Fruit fly (Drosophila melanogaster) whole organism, embryonic: ENCODE data around the gene RpL24-like.

Source experiments
- Abd-B ChIP-seq: fragments of 200-800 bp; sonication (Bioruptor generic); optimal IDR thresholded peaks from 2 replicates; lab custom pipeline; 2018; ENCODE audit warnings: missing biosample characterization, mild to moderate bottlenecking, missing genetic modification characterization, moderate library complexity
- Atf6 ChIP-seq: fragments of 200-800 bp; sonication (Bioruptor generic); IDR thresholded peaks from 2 replicates; pipeline ENCODE4 v1.3.6; 2022; ENCODE audit warnings: missing biosample characterization, missing genetic modification characterization
- Awh ChIP-seq: fragments of 200-800 bp; sonication (Bioruptor generic); IDR thresholded peaks from 2 replicates; pipeline ENCODE4, ENCODE4 v1.3.6; 2022; ENCODE audit warnings: missing biosample characterization, missing genetic modification characterization
- B-H1 ChIP-seq: fragments of 200-800 bp; sonication (Bioruptor generic); IDR thresholded peaks from 3 replicates; pipeline ENCODE4 v1.3.6; 2022; ENCODE audit warnings: missing biosample characterization, missing genetic modification characterization
- B-H2 ChIP-seq: fragments of 200-800 bp; sonication (Bioruptor generic); optimal IDR thresholded peaks from 2 replicates; lab custom pipeline; 2018; ENCODE audit warnings: missing biosample characterization, mild to moderate bottlenecking, missing genetic modification characterization
- CG1024 ChIP-seq: fragments of 200-800 bp; sonication (Bioruptor generic); IDR thresholded peaks from 2 replicates; pipeline ENCODE4 v1.3.6; 2022; ENCODE audit warnings: missing biosample characterization, missing genetic modification characterization
- CG10565 ChIP-seq: fragments of 200-800 bp; sonication (Bioruptor generic); optimal IDR thresholded peaks from 3 replicates; lab custom pipeline; 2016; ENCODE audit warnings: missing biosample characterization, mild to moderate bottlenecking, missing genetic modification characterization
- CG10959 ChIP-seq: fragments of 200-800 bp; sonication (Bioruptor generic); IDR thresholded peaks from 2 replicates; pipeline ENCODE4 v1.3.6; 2022; ENCODE audit warnings: missing biosample characterization, missing genetic modification characterization
- CG11398 ChIP-seq: fragments of 200-800 bp; sonication (Bioruptor generic); optimal IDR thresholded peaks from 2 replicates; lab custom pipeline; 2016; ENCODE audit warnings: missing biosample characterization, missing genetic modification characterization
- CG12299 ChIP-seq: fragments of 200-800 bp; sonication (Bioruptor generic); optimal IDR thresholded peaks from 2 replicates; lab custom pipeline; 2018; ENCODE audit warnings: missing biosample characterization, mild to moderate bottlenecking, missing genetic modification characterization
- CG12744 ChIP-seq: fragments of 200-800 bp; sonication (Bioruptor generic); optimal IDR thresholded peaks from 2 replicates; lab custom pipeline; 2016; ENCODE audit warnings: missing biosample characterization, missing genetic modification characterization
- CG15011 ChIP-seq: fragments of 200-800 bp; sonication (Bioruptor generic); optimal IDR thresholded peaks from 3 replicates; lab custom pipeline; 2018; ENCODE audit warnings: missing biosample characterization, mild to moderate bottlenecking, missing genetic modification characterization
- CG15479 ChIP-seq: fragments of 200-800 bp; sonication (Bioruptor generic); optimal IDR thresholded peaks from 3 replicates; lab custom pipeline; 2019; ENCODE audit warnings: missing biosample characterization, mild to moderate bottlenecking, missing genetic modification characterization, moderate library complexity
- CG17385 ChIP-seq: fragments of 200-800 bp; sonication (Bioruptor generic); optimal IDR thresholded peaks from 3 replicates; lab custom pipeline; 2018; ENCODE audit warnings: missing biosample characterization, mild to moderate bottlenecking, missing genetic modification characterization
- CG17829 ChIP-seq: fragments of 200-800 bp; optimal IDR thresholded peaks from 2 replicates; lab custom pipeline; 2019; ENCODE audit warnings: missing biosample characterization, mild to moderate bottlenecking, missing genetic modification characterization, moderate library complexity
- CG18011 ChIP-seq: fragments of 200-800 bp; sonication (Bioruptor generic); optimal IDR thresholded peaks from 2 replicates; lab custom pipeline; 2017; ENCODE audit warnings: missing biosample characterization, missing genetic modification characterization, mild to moderate bottlenecking, moderate library complexity, missing genotype
- CG18619 ChIP-seq: fragments of 200-800 bp; sonication (Bioruptor generic); optimal IDR thresholded peaks from 3 replicates; lab custom pipeline; 2017; ENCODE audit warnings: missing biosample characterization, mild to moderate bottlenecking, missing genetic modification characterization
- CG2120 ChIP-seq: fragments of 200-800 bp; sonication (Bioruptor generic); optimal IDR thresholded peaks from 3 replicates; lab custom pipeline; 2016; ENCODE audit warnings: missing biosample characterization, missing genetic modification characterization
- CG3065 ChIP-seq: fragments of 200-800 bp; sonication (Bioruptor generic); optimal IDR thresholded peaks from 2 replicates; lab custom pipeline; 2016; ENCODE audit warnings: missing biosample characterization, missing genetic modification characterization
- CG32532 ChIP-seq: fragments of 200-800 bp; sonication (Bioruptor generic); IDR thresholded peaks from 2 replicates; pipeline ENCODE4 v1.3.6; 2022; ENCODE audit warnings: missing biosample characterization, missing genetic modification characterization
- CG3995 ChIP-seq: fragments of 200-800 bp; sonication (Bioruptor generic); optimal IDR thresholded peaks from 3 replicates; lab custom pipeline; 2016; ENCODE audit warnings: missing biosample characterization, missing genetic modification characterization
- CG4404 ChIP-seq: fragments of 200-800 bp; sonication (Bioruptor generic); IDR thresholded peaks from 2 replicates; pipeline ENCODE4 v1.3.6; 2022; ENCODE audit warnings: missing biosample characterization, missing genetic modification characterization
- CG5245 ChIP-seq: fragments of 200-800 bp; sonication (Bioruptor generic); optimal IDR thresholded peaks from 3 replicates; lab custom pipeline; 2016; ENCODE audit warnings: missing biosample characterization, missing genetic modification characterization
- CG9215 ChIP-seq: fragments of 200-800 bp; sonication (Bioruptor generic); IDR thresholded peaks from 2 replicates; pipeline ENCODE4 v1.3.6; 2022; ENCODE audit warnings: missing biosample characterization, missing genetic modification characterization
- CG9437 ChIP-seq: fragments of 200-800 bp; sonication (Bioruptor generic); optimal IDR thresholded peaks from 2 replicates; lab custom pipeline; 2018; ENCODE audit warnings: missing biosample characterization, mild to moderate bottlenecking, missing genetic modification characterization
- Dref ChIP-seq: fragments of 200-800 bp; sonication (Bioruptor generic); IDR thresholded peaks from 2 replicates; pipeline ENCODE4 v1.3.6; 2022; ENCODE audit warnings: missing biosample characterization, missing genetic modification characterization
- E2f1 ChIP-seq: fragments of 200-800 bp; sonication (Bioruptor generic); IDR thresholded peaks from 2 replicates; pipeline ENCODE4 v1.3.6; 2022; ENCODE audit warnings: missing biosample characterization, missing genetic modification characterization
- H2.0 ChIP-seq: fragments of 200-800 bp; sonication (Bioruptor generic); IDR thresholded peaks from 2 replicates; pipeline ENCODE4 v1.3.6; 2022; ENCODE audit warnings: missing biosample characterization, missing genetic modification characterization
- HLH3B ChIP-seq: fragments of 200-800 bp; sonication (Bioruptor generic); IDR thresholded peaks from 2 replicates; pipeline ENCODE4 v1.3.6; 2022; ENCODE audit warnings: missing biosample characterization, missing genetic modification characterization
- Hand ChIP-seq: fragments of 200-800 bp; sonication (Bioruptor generic); optimal IDR thresholded peaks from 2 replicates; lab custom pipeline; 2017; ENCODE audit warnings: mild to moderate bottlenecking, missing biosample characterization, missing genetic modification reagents, missing genetic modification characterization
- Lhr ChIP-seq: fragments of 200-800 bp; sonication (Bioruptor generic); optimal IDR thresholded peaks from 3 replicates; lab custom pipeline; 2017; ENCODE audit warnings: mild to moderate bottlenecking, missing biosample characterization, missing genetic modification reagents, missing genetic modification characterization
- Lim3 ChIP-seq: fragments of 200-800 bp; sonication (Bioruptor generic); IDR thresholded peaks from 2 replicates; pipeline ENCODE4 v1.3.6; 2022; ENCODE audit warnings: missing biosample characterization, missing genetic modification characterization
- Max ChIP-seq: fragments of 200-800 bp; sonication (Bioruptor generic); optimal IDR thresholded peaks from 2 replicates; lab custom pipeline; 2016; ENCODE audit warnings: missing biosample characterization, mild to moderate bottlenecking, missing genetic modification characterization
- NC2α ChIP-seq: fragments of 200-800 bp; sonication (Bioruptor generic); optimal IDR thresholded peaks from 2 replicates; lab custom pipeline; 2016; ENCODE audit warnings: missing biosample characterization, missing genetic modification characterization
- Neu2 ChIP-seq: fragments of 200-800 bp; sonication (Bioruptor generic); optimal IDR thresholded peaks from 3 replicates; lab custom pipeline; 2016; ENCODE audit warnings: missing biosample characterization, missing genetic modification characterization, borderline replicate concordance
- Usf ChIP-seq: fragments of 200-800 bp; sonication (Bioruptor generic); optimal IDR thresholded peaks from 2 replicates; lab custom pipeline; 2017; ENCODE audit warnings: missing genotype, missing biosample characterization, missing genetic modification characterization
- ase ChIP-seq: fragments of 200-800 bp; sonication (Bioruptor generic); IDR thresholded peaks from 3 replicates; pipeline ENCODE4 v1.3.6; 2022; ENCODE audit warnings: missing biosample characterization, missing genetic modification characterization
- cg ChIP-seq: fragments of 200-800 bp; sonication (Bioruptor generic); optimal IDR thresholded peaks from 3 replicates; lab custom pipeline; 2019; ENCODE audit warnings: missing biosample characterization, mild to moderate bottlenecking, missing genetic modification characterization, moderate library complexity
- chn ChIP-seq: fragments of 200-800 bp; sonication (Bioruptor generic); optimal IDR thresholded peaks from 2 replicates; lab custom pipeline; 2016; ENCODE audit warnings: missing biosample characterization, missing genetic modification characterization
- crc ChIP-seq: fragments of 200-800 bp; sonication (Bioruptor generic); optimal IDR thresholded peaks from 2 replicates; lab custom pipeline; 2016; ENCODE audit warnings: missing biosample characterization, missing genetic modification characterization
- dati ChIP-seq: fragments of 200-800 bp; sonication (Bioruptor generic); IDR thresholded peaks from 2 replicates; pipeline ENCODE4 v1.3.6; 2022; ENCODE audit warnings: missing biosample characterization, missing genetic modification characterization
- exex ChIP-seq: fragments of 200-800 bp; sonication (Bioruptor generic); optimal IDR thresholded peaks from 4 replicates; lab custom pipeline; 2018; ENCODE audit warnings: missing biosample characterization, mild to moderate bottlenecking, missing genetic modification characterization, moderate library complexity
- onecut ChIP-seq: fragments of 200-800 bp; sonication (Bioruptor generic); IDR thresholded peaks from 2 replicates; pipeline ENCODE4 v1.3.6; 2022; ENCODE audit warnings: missing biosample characterization, missing genetic modification characterization
- pfk ChIP-seq: fragments of 200-800 bp; sonication (Bioruptor generic); optimal IDR thresholded peaks from 2 replicates; lab custom pipeline; 2018; ENCODE audit warnings: missing biosample characterization, mild to moderate bottlenecking, missing genetic modification characterization, moderate library complexity
- psq ChIP-seq: fragments of 200-800 bp; sonication (Bioruptor generic); optimal IDR thresholded peaks from 2 replicates; lab custom pipeline; 2017; ENCODE audit warnings: missing biosample characterization, missing genetic modification characterization
- pum ChIP-seq: fragments of 200-800 bp; sonication (Bioruptor generic); optimal IDR thresholded peaks from 2 replicates; lab custom pipeline; 2016; ENCODE audit warnings: missing biosample characterization, missing genetic modification characterization
- slp2 ChIP-seq: fragments of 200-800 bp; sonication (Bioruptor generic); optimal IDR thresholded peaks from 2 replicates; lab custom pipeline; 2016; ENCODE audit warnings: missing biosample characterization, missing genetic modification characterization
- ssp ChIP-seq: fragments of 200-800 bp; sonication (Bioruptor generic); IDR thresholded peaks from 2 replicates; pipeline ENCODE4 v1.3.6; 2022; ENCODE audit warnings: missing biosample characterization, missing genetic modification characterization
- tna ChIP-seq: fragments of 200-800 bp; sonication (Bioruptor generic); IDR thresholded peaks from 2 replicates; pipeline ENCODE4 v1.3.6; 2022; ENCODE audit warnings: missing biosample characterization, missing genetic modification characterization; ENCODE audit not compliant: partially characterized antibody
- unpg ChIP-seq: fragments of 200-800 bp; sonication (Bioruptor generic); optimal IDR thresholded peaks from 3 replicates; lab custom pipeline; 2018; ENCODE audit warnings: missing biosample characterization, mild to moderate bottlenecking, missing genetic modification characterization, moderate library complexity

The RpL24-like gene

dm6 chr3R:11458022-11458850, 26.9 kb upstream of the RpL24-like start (continued):
- TF ChIP-seq Usf, result no peak
- TF ChIP-seq CG18619 (GFP tag; lab: Kevin White, UChicago), result peak; percentile 59
- no peak for TF ChIP-seq pfk
- TF ChIP-seq Dref (GFP tag; lab: Robert Waterston, UW), result no peak
- TF ChIP-seq CG3995, result peak; percentile 55
- peak; percentile 86 for TF ChIP-seq CG2120 (GFP tag; lab: Kevin White, UChicago)
- TF ChIP-seq unpg (GFP tag; lab: Kevin White, UChicago), result peak; percentile 63
- TF ChIP-seq CG11398, result no peak
- no peak for TF ChIP-seq Lhr (GFP tag; lab: Kevin White, UChicago)
- TF ChIP-seq Max (GFP tag; lab: Kevin White, UChicago), result peak; percentile 4
- TF ChIP-seq CG3065 (GFP tag; lab: Kevin White, UChicago), result no peak
- TF ChIP-seq CG17829, result peak; percentile 41
- TF ChIP-seq tna (GFP tag; lab: Robert Waterston, UW), result no peak
- TF ChIP-seq B-H1, result peak; percentile 59; the same call in 2 of the 3 replicates
- peak; percentile 40 for TF ChIP-seq CG15011
- peak; percentile 88 for TF ChIP-seq CG32532 (GFP tag; lab: Robert Waterston, UW)
- TF ChIP-seq Awh (GFP tag; lab: Robert Waterston, UW), result peak; percentile 73; the same call in 1 of the 2 replicates
- TF ChIP-seq CG10959 (GFP tag; lab: Robert Waterston, UW), result peak; percentile 47; the same call in 1 of the 2 replicates
- TF ChIP-seq CG17385 (GFP tag; lab: Kevin White, UChicago), result peak; percentile 60
- peak; percentile 69; the same call in 2 of the 3 replicates for TF ChIP-seq ase (GFP tag; lab: Robert Waterston, UW)
- TF ChIP-seq CG9215, result peak; percentile 78
- peak; percentile 77 for TF ChIP-seq E2f1 (GFP tag; lab: Robert Waterston, UW)
- no peak for TF ChIP-seq B-H2
- TF ChIP-seq CG5245 (GFP tag; lab: Kevin White, UChicago), result peak; percentile 56
- peak; percentile 73 for TF ChIP-seq H2.0 (GFP tag; lab: Robert Waterston, UW)
- 0 out of 2 replicates have a peak, but pooled peaks have one; percentile 10 for TF ChIP-seq dati
- peak; percentile 45 for TF ChIP-seq onecut
- peak; percentile 37 for TF ChIP-seq CG18011
- peak; percentile 72 for TF ChIP-seq HLH3B
- peak; percentile 69 for TF ChIP-seq Abd-B (GFP tag; lab: Kevin White, UChicago)
- no peak for TF ChIP-seq CG12299 (tag; lab: Kevin White, UChicago)
- peak; percentile 81 for TF ChIP-seq exex (tag; lab: Kevin White, UChicago)
- TF ChIP-seq pum, result peak; percentile 69
- no peak for TF ChIP-seq CG12744 (GFP tag; lab: Kevin White, UChicago)
- TF ChIP-seq Lim3, result no peak
- peak; percentile 21 for TF ChIP-seq NC2α (GFP tag; lab: Kevin White, UChicago)
- TF ChIP-seq ssp (GFP tag; lab: Robert Waterston, UW), result peak; percentile 66
- TF ChIP-seq crc (GFP tag; lab: Kevin White, UChicago), result peak; percentile 27
- TF ChIP-seq chn (GFP tag; lab: Kevin White, UChicago), result peak; percentile 41
- TF ChIP-seq slp2 (GFP tag; lab: Kevin White, UChicago), result peak; percentile 17
- TF ChIP-seq psq, result no peak
- TF ChIP-seq Atf6 (GFP tag; lab: Robert Waterston, UW), result peak; percentile 87
- TF ChIP-seq cg (GFP tag; lab: Kevin White, UChicago), result no peak
- TF ChIP-seq CG1024 (GFP tag; lab: Robert Waterston, UW), result no peak
- no peak for TF ChIP-seq CG10565 (GFP tag; lab: Kevin White, UChicago)
- TF ChIP-seq CG4404 (GFP tag; lab: Robert Waterston, UW), result peak; percentile 46; the same call in 1 of the 2 replicates
- TF ChIP-seq CG9437 (GFP tag; lab: Kevin White, UChicago), result peak; percentile 37
- peak; percentile 41 for TF ChIP-seq Neu2 (GFP tag; lab: Kevin White, UChicago)
- TF ChIP-seq Hand, result no peak
- no peak for TF ChIP-seq CG15479 (GFP tag; lab: Kevin White, UChicago)
